Worm (Caenorhabditis elegans) whole organism, L3 larva: ENCODE data around the gene nspe-8.
"Not testable (repeated sequence)": the region's sequence is repeated elsewhere in the genome, so short reads cannot be mapped to it uniquely, and the experiment has no call there.

Experiments
- R02D3.7 ChIP-seq: fragments of 150-350 bp; optimal IDR thresholded peaks from 2 replicates; lab custom pipeline; 2014; ENCODE audit warnings: missing biosample characterization, missing genetic modification characterization
- ama-1 ChIP-seq: fragments of 150-350 bp; optimal IDR thresholded peaks from 2 replicates; lab custom pipeline; 2018
- ceh-82 ChIP-seq: fragments of 150-350 bp; optimal IDR thresholded peaks from 2 replicates; lab custom pipeline; 2014; ENCODE audit warnings: missing biosample characterization, missing genetic modification characterization
- fos-1 ChIP-seq: fragments of 150-350 bp; optimal IDR thresholded peaks from 2 replicates; lab custom pipeline; 2014; ENCODE audit warnings: missing biosample characterization, missing genetic modification characterization
- mdl-1 ChIP-seq: fragments of 150-350 bp; optimal IDR thresholded peaks from 2 replicates; lab custom pipeline; 2014; ENCODE audit warnings: missing biosample characterization, missing genetic modification characterization
- nhr-11 ChIP-seq: fragments of 150-350 bp; optimal IDR thresholded peaks from 2 replicates; lab custom pipeline; 2014; ENCODE audit warnings: missing biosample characterization, missing genetic modification characterization
- sea-2 ChIP-seq: fragments of 150-350 bp; sonication (generic microtip); optimal IDR thresholded peaks from 4 replicates; lab custom pipeline; 2014; ENCODE audit warnings: missing biosample characterization, missing genetic modification reagents, missing genetic modification characterization
- skn-1 ChIP-seq: fragments of 150-350 bp; optimal IDR thresholded peaks from 2 replicates; lab custom pipeline; 2014; ENCODE audit warnings: missing biosample characterization, missing genetic modification characterization
- zag-1 ChIP-seq: fragments of 150-350 bp; optimal IDR thresholded peaks from 2 replicates; lab custom pipeline; 2014; ENCODE audit warnings: missing biosample characterization, missing genetic modification characterization

DNA sequence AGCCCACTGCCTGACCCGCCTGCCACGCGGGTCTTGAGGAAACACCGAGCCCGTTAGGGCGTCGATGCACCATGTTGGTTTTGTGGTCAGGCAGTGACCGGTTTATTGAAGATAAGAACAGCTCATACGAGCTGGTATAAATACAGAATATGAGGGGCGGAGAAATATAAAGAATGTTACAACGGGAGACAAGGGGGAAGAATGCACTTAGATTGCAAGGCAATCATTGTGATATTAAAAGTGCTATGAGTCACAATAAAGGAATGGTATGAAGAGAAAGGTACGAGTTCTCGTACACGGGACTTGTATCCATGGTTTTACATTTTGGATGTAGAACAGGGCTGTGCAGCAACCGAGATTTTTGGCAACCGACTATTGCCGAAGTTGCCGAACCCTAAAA, 2.7 kb upstream of the nspe-8 start, which contains the start of gene Y38E10A.14:
- not testable (repeated sequence) for TF ChIP-seq ama-1 (lab: Kevin White, UChicago); sea-2 (GFP tag; lab: Kevin White, UChicago); nhr-11 (tag; lab: Kevin White, UChicago); fos-1 (tag; lab: Kevin White, UChicago); skn-1 (tag; lab: Kevin White, UChicago); mdl-1 (tag; lab: Kevin White, UChicago); R02D3.7 (tag; lab: Kevin White, UChicago); ceh-82 (tag; lab: Kevin White, UChicago); zag-1 (tag; lab: Kevin White, UChicago)
